Fruit fly (Drosophila melanogaster) whole organism: ENCODE results near the gene Or65b.

Experiments
- CG8478 ChIP-seq: fragments of >200 bp; optimal IDR thresholded peaks from 2 replicates; lab custom pipeline; 2018; ENCODE audit warnings: inconsistent platforms
- Dll ChIP-seq: fragments of >200 bp; optimal IDR thresholded peaks from 2 replicates; lab custom pipeline; 2017
- EcR ChIP-seq, 2 experiments: fragments of >200 bp; optimal IDR thresholded peaks; 2 replicates each; lab custom pipeline; 2017; ENCODE audit warnings: missing biosample characterization in 2 of 2, missing genetic modification characterization in 2 of 2, missing genetic modification reagents in 2 of 2
- pan ChIP-seq: fragments of >200 bp; optimal IDR thresholded peaks from 2 replicates; lab custom pipeline; 2017
- psq ChIP-seq: fragments of >200 bp; optimal IDR thresholded peaks from 2 replicates; lab custom pipeline; 2017
- usp ChIP-seq: fragments of >200 bp; optimal IDR thresholded peaks from 2 replicates; lab custom pipeline; 2017; ENCODE audit warnings: missing biosample characterization, missing genetic modification characterization, mixed read lengths

Or65b gene

DNA sequence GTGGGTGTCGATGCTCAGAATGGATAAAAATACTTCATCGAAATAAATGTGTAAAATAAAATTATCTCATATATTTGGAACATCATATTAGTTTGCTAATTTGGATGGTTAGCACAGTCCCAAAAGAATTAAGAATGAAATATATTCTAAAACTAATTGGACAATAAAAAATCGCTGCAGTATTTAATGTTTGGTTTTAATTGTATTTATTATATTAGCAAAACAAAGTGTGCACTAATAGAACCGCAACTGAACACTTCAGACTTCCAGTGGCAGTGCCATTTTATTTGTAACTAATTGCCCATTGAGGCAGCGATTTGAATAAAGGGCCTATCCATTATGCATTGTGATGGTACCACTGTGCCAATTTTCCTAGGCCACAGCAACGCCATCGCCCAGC, 29.6 kb downstream of the Or65b start:
- TF ChIP-seq Dll (lab: Kevin White, UChicago) (no peak), pan (no peak), psq (no peak), usp (GFP tag; lab: Kevin White, UChicago) (no peak), CG8478 (lab: Kevin White, UChicago) (no peak), EcR (GFP tag; optimal IDR thresholded peaks at IDR 0.05; lab: Kevin White, UChicago) (no peak)

DNA sequence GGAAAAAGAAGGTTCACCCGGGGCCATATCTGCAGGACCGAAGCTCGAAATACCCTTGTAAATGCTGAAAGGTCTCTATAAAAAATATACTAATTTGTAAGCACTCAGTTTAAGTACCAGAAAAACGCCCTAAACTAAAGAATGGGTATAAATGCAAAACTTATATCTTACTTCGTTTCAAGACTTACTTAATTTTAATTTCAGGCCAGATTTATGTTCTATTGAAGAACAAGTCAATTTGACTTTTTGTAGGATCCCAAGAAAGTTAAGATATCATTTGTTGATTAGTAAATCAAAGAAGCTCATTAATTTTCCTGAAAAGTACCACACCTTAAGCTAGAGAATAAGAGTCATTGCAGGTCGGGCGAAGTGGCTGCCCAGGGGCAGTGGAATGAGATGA, 31.7 kb downstream of the Or65b start:
- TF ChIP-seq Dll (lab: Kevin White, UChicago) = no peak
- no peak for TF ChIP-seq pan
- no peak for TF ChIP-seq CG8478 (lab: Kevin White, UChicago)

DNA sequence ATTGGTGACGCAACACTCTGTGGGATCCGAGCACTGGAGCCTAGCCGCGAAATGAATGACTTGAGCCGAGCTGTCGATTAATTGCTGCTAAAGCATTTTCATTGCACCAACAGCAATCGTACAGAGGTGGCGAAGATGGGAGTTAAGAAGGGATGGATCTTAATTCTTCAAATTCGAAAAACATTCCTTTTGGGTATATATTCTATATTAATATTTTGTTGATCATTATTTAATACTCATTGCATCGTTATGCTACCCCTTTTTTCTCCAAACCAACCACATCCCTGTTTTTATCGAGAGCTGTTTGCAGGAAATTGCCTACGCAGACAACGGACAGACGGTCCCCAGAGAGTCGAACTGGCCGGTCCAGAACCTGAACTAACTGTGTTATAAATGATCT, 33.1 kb downstream of the Or65b start:
- TF ChIP-seq Dll (lab: Kevin White, UChicago) = no peak
- TF ChIP-seq EcR (GFP tag; optimal IDR thresholded peaks at IDR 0.05; lab: Kevin White, UChicago) = no peak
- TF ChIP-seq psq = no peak
- no peak for TF ChIP-seq usp (GFP tag; lab: Kevin White, UChicago)
- TF ChIP-seq pan = no peak

DNA sequence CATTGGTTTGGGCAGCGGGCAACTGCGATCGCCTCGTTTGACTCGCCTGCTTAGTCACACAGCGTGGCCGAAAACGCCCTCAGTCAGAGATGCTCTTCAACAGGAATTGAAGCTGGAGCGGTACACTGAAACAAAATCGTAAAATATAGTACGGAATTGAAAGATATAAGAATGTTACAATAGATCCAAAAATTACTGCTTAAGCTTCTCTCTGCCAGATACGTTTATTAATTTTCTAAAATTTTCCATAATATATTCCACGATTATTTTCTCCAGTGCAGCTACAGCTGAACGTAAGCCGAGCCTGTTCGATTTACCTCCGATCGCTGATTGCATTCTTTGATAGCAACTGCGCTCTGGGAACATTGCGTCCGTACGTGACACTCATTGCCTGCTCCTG, 33.8 kb downstream of the Or65b start:
- no peak for TF ChIP-seq pan
- TF ChIP-seq CG8478 (lab: Kevin White, UChicago) = no peak
- TF ChIP-seq psq = no peak
- TF ChIP-seq usp (GFP tag; lab: Kevin White, UChicago) = no peak

DNA sequence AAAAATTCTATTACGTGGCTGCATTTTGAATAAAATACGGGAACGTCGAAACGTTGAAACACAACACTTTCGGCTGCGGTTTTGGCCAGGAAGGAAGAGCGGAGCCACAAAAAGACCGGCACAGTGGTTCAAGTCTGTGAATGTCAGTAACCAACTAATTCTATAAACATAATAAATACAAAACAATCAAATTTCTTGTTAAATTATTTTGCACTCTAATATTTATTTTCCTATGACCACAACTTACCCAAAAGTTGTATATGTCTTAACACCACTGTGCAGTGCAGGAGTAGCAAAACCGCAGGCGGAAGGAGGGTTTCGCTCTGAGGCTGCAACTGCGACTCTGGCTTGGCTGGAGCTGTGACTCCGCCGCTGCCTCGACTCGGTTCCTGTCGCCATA, 38.2 kb downstream of the Or65b start:
- TF ChIP-seq CG8478 (lab: Kevin White, UChicago) (no peak), usp (GFP tag; lab: Kevin White, UChicago) (no peak)

DNA sequence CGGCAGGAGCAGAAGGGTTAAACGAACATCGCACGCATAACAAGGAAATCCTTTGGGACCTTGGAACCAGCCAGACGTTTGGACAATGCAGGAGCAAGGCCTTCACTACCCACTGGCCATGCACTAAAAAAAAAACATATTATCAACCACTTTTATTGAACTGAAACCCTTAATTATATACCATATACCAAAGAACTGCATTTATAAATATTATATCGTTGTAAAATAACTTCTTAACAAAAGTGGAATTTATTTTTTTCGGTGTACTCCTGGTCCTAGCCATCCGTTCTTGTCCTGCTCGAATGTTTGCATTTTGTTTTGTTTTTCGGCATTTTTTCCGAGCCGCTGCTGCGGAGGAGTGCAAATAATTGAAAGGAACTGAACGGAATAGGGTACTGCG, 38.8 kb downstream of the Or65b start:
- TF ChIP-seq usp (GFP tag; lab: Kevin White, UChicago) (no peak), CG8478 (lab: Kevin White, UChicago) (no peak), EcR (GFP tag; optimal IDR thresholded peaks at IDR 0.05; lab: Kevin White, UChicago) (no peak), Dll (lab: Kevin White, UChicago) (no peak), psq (no peak)

DNA sequence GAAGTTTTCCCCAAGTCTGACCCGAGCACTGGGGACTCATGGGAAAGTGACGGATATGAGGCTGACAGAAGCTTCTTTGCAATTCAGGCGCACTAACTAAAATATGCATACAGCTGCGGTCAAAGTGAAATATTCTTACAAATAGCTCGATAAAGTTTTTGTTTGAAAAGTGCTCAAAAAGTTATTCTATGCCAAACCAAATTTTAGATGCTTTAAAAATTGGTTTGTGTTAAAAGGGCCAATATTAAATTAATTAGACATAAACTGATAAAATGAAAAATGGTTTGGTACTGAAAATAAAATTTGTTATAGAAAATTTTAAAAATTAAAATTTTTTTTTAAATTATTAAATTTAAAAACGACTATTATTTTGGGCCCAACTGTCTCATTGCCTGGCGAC, 41.2 kb downstream of the Or65b start:
- TF ChIP-seq EcR (GFP tag; optimal IDR thresholded peaks at IDR 0.05; lab: Kevin White, UChicago) (no peak), Dll (lab: Kevin White, UChicago) (no peak), CG8478 (lab: Kevin White, UChicago) (no peak), pan (no peak), usp (GFP tag; lab: Kevin White, UChicago) (no peak), psq (no peak)

DNA sequence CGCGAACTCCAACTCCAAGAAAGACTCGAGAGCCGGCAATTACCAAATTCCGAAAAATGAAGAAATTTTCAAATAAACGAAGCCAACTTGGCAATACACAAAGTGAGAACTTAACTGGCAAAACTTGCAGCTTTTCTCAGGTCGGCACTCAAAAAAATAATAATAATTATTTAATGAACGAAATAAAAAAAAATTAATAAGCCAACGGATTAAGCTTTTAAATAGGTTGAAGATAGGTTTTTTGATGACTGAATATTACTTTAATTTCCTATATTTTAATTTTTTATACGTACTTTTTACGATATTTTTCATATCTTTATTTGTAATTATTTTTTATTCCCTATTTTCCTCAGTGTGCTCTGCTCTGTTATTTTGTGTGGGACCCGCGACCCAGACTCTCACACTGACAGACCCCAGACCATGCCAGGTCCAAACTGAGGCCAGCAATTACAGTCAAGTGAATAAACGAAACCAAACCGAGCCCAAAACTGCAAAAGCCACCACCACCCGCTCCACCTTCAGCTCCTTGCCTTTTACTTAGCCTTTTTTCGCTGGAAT, 44.3 kb downstream of the Or65b start:
- no peak for TF ChIP-seq pan
- peak; percentile 72 for TF ChIP-seq Dll (lab: Kevin White, UChicago)
- TF ChIP-seq CG8478 (lab: Kevin White, UChicago) = no peak
- no peak for TF ChIP-seq usp (GFP tag; lab: Kevin White, UChicago)
- no peak for TF ChIP-seq psq
- TF ChIP-seq EcR (GFP tag; optimal IDR thresholded peaks at IDR 0.05; lab: Kevin White, UChicago) = no peak

DNA sequence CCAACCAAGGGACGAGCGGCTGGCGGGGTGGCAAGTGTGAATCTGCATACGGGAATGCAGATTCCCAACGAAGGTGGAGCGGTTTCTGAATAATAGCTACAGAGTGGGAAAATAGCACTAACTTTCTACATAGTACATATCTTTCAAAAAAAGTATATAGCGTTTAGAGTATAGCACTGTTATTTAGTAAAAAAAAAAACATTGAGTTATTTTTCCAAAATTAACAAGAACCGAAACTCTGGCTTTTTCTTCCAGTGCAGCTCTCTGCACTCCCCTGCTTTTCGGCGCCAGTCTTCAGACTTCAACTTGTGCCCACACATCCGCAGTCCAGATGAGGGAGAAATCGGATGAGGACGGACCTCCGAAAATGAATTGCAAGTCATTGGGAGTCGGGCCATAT, 46.0 kb downstream of the Or65b start:
- TF ChIP-seq Dll (lab: Kevin White, UChicago) = no peak
